Fruit fly (Drosophila melanogaster): ENCODE measurements around the gene CIA30.

Gene CIA30

DNA sequence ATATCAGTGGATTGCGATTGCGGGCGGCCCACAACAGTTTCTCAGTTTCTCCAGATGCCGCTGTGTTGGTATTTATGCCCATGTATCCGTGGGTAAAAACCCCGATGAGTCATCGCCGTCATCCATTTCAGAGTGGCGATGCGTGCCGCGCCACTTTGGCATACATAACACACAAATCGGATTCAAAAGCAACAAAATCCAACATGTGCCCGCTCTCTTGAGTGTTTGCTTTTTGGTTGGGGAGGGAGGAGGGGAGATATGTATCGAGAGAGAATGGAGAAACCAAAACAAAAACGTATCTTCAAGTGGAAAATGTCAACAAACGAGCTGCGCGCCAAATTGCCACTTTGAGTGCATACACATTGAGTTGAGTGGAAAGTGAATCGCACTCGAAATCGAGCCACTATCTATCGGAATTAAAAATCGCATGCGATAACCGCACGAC is 34.9 kb downstream of the CIA30 start (continued):
- TF ChIP-seq CG3919 (GFP tag; optimal IDR thresholded peaks at IDR 0.05) (no peak), CG31627 (GFP tag; optimal IDR thresholded peaks at IDR 0.05) (no peak), fd59A (GFP tag; optimal IDR thresholded peaks at IDR 0.05) (no peak), Eip75B (GFP tag; optimal IDR thresholded peaks at IDR 0.05) (no peak), CG10631 (GFP tag; optimal IDR thresholded peaks at IDR 0.05) (no peak), Sox15 (GFP tag; optimal IDR thresholded peaks at IDR 0.05) (no peak), eg (GFP tag; IDR thresholded peaks at IDR 0.05) (peak; percentile 44; the same call in 1 of the 3 replicates), Ets96B (tag; optimal IDR thresholded peaks at IDR 0.05) (no peak), CG4318 (GFP tag; optimal IDR thresholded peaks at IDR 0.05) (no peak), CG1621 (tag; optimal IDR thresholded peaks at IDR 0.05) (no peak), Gug (GFP tag; IDR thresholded peaks at IDR 0.05) (no peak), vri (GFP tag; optimal IDR thresholded peaks at IDR 0.05) (peak; percentile 67), CG11294 (GFP tag; IDR thresholded peaks at IDR 0.05) (no peak), CG3032 (tag; optimal IDR thresholded peaks at IDR 0.05) (no peak), CG16779 (tag; optimal IDR thresholded peaks at IDR 0.05) (peak; percentile 25), Hr4 (GFP tag; optimal IDR thresholded peaks at IDR 0.05) (no peak), CG8632 (GFP tag; optimal IDR thresholded peaks at IDR 0.05) (no peak), spab (GFP tag; optimal IDR thresholded peaks at IDR 0.05) (no peak), CG11902 (GFP tag; optimal IDR thresholded peaks at IDR 0.05) (no peak), CG6163 (GFP tag; IDR thresholded peaks at IDR 0.05) (no peak), OdsH (GFP tag; optimal IDR thresholded peaks at IDR 0.05) (no peak), CG9139 (GFP tag; optimal IDR thresholded peaks at IDR 0.05) (no peak), Lpt (GFP tag; optimal IDR thresholded peaks at IDR 0.05) (no peak), lz (GFP tag; optimal IDR thresholded peaks at IDR 0.05) (no peak), CG7368 (GFP tag; optimal IDR thresholded peaks at IDR 0.05) (no peak), cyc (GFP tag; optimal IDR thresholded peaks at IDR 0.05) (no peak), CG6276 (GFP tag; optimal IDR thresholded peaks at IDR 0.05) (no peak), CG8319 (GFP tag; optimal IDR thresholded peaks at IDR 0.05) (no peak), acj6 (GFP tag; optimal IDR thresholded peaks at IDR 0.05) (no peak), ss (GFP tag; optimal IDR thresholded peaks at IDR 0.05) (peak in 1 of 2 experiments; percentile 46), net (GFP tag; optimal IDR thresholded peaks at IDR 0.05) (no peak), CG6854 (GFP tag; optimal IDR thresholded peaks at IDR 0.05) (no peak), CG6792 (GFP tag; optimal IDR thresholded peaks at IDR 0.05) (no peak), Blimp-1 (GFP tag; optimal IDR thresholded peaks at IDR 0.05) (no peak), achi (GFP tag; optimal IDR thresholded peaks at IDR 0.05) (no peak)

- no peak for TF ChIP-seq CG8319 (GFP tag; optimal IDR thresholded peaks at IDR 0.05)
- no peak for TF ChIP-seq Sox14 (GFP tag; optimal IDR thresholded peaks at IDR 0.05)
- no peak; the same call in 2 of the 3 replicates for TF ChIP-seq eg (GFP tag; IDR thresholded peaks at IDR 0.05)
- TF ChIP-seq Hr38 (GFP tag; optimal IDR thresholded peaks at IDR 0.05) = no peak
- TF ChIP-seq Ets96B (tag; optimal IDR thresholded peaks at IDR 0.05) = peak; percentile 16
- peak; percentile 93 for TF ChIP-seq Eip78C (GFP tag)
- TF ChIP-seq CG3032 (tag; optimal IDR thresholded peaks at IDR 0.05) = peak; percentile 52
- no peak for TF ChIP-seq vri (GFP tag; optimal IDR thresholded peaks at IDR 0.05)
- TF ChIP-seq CG6854 (GFP tag; optimal IDR thresholded peaks at IDR 0.05) = no peak
- TF ChIP-seq CG10631 (GFP tag; optimal IDR thresholded peaks at IDR 0.05) = peak; percentile 65
- no peak for TF ChIP-seq CG9139 (GFP tag; optimal IDR thresholded peaks at IDR 0.05)
- peak; percentile 48 for TF ChIP-seq CG4318 (GFP tag; optimal IDR thresholded peaks at IDR 0.05)
- peak; percentile 30 for TF ChIP-seq CG34406 (GFP tag; optimal IDR thresholded peaks at IDR 0.05)
- TF ChIP-seq topi (GFP tag; optimal IDR thresholded peaks at IDR 0.05) = peak; percentile 52
- peak; percentile 33 for TF ChIP-seq CG10669 (GFP tag; optimal IDR thresholded peaks at IDR 0.05)
- TF ChIP-seq Met (GFP tag; optimal IDR thresholded peaks at IDR 0.05) = peak; percentile 57
- peak; percentile 61 for TF ChIP-seq lz (GFP tag; optimal IDR thresholded peaks at IDR 0.05)
- no peak for TF ChIP-seq dac (GFP tag; optimal IDR thresholded peaks at IDR 0.05)
- TF ChIP-seq CG3919 (GFP tag; optimal IDR thresholded peaks at IDR 0.05) = peak; percentile 24
- TF ChIP-seq Lpt (GFP tag; optimal IDR thresholded peaks at IDR 0.05) = no peak
- peak; percentile 23 for TF ChIP-seq CG6276 (GFP tag; optimal IDR thresholded peaks at IDR 0.05)
- TF ChIP-seq Hr39 (GFP tag; optimal IDR thresholded peaks at IDR 0.05) = peak; percentile 12
- peak; percentile 16 for TF ChIP-seq Blimp-1 (GFP tag; optimal IDR thresholded peaks at IDR 0.05)
- no peak for TF ChIP-seq fkh (GFP tag; optimal IDR thresholded peaks at IDR 0.05)
- TF ChIP-seq pdm3 (GFP tag; optimal IDR thresholded peaks at IDR 0.05) = peak; percentile 45
- TF ChIP-seq Ets21C (GFP tag; optimal IDR thresholded peaks at IDR 0.05) = peak; percentile 10
- peak in 1 of 2 experiments; percentile 60 for TF ChIP-seq salr (GFP tag; optimal IDR thresholded peaks at IDR 0.05)
- peak; percentile 40 for TF ChIP-seq CG31627 (GFP tag; optimal IDR thresholded peaks at IDR 0.05)
- TF ChIP-seq CG7368 (GFP tag; optimal IDR thresholded peaks at IDR 0.05) = no peak
Observed at dm6 chr3R:29772090-29772794, 35.5 kb downstream of the CIA30 start.

Measured in whole organism, prepupa.